Fruit fly (Drosophila melanogaster) whole organism, prepupa: Measurements from ENCODE around the gene Rev1.

ENCODE experiments used
- Blimp-1 ChIP-seq: fragments of 200-800 bp; sonication (Bioruptor generic); optimal IDR thresholded peaks from 3 replicates; lab custom pipeline; 2017; ENCODE audit warnings: missing biosample characterization, missing genetic modification characterization, mild to moderate bottlenecking, moderate library complexity, missing genetic modification reagents
- CG11762 ChIP-seq: fragments of 200-800 bp; sonication (Bioruptor generic); optimal IDR thresholded peaks from 3 replicates; lab custom pipeline; 2016; ENCODE audit warnings: missing biosample characterization, missing genetic modification characterization; ENCODE audit not compliant: insufficient read depth
- CG34406 ChIP-seq: fragments of 200-800 bp; sonication (Bioruptor generic); optimal IDR thresholded peaks from 3 replicates; lab custom pipeline; 2016; ENCODE audit warnings: missing biosample characterization, missing genetic modification characterization
- CG8632 ChIP-seq: fragments of 200-800 bp; sonication (Bioruptor generic); optimal IDR thresholded peaks from 3 replicates; lab custom pipeline; 2016; ENCODE audit warnings: missing biosample characterization, missing genetic modification characterization
- Gug ChIP-seq: fragments of 200-800 bp; sonication (Bioruptor generic); IDR thresholded peaks from 2 replicates; pipeline ENCODE4 v1.3.6; 2022; ENCODE audit warnings: missing biosample characterization, missing genetic modification characterization
- Hr39 ChIP-seq: fragments of 200-800 bp; sonication (Bioruptor generic); optimal IDR thresholded peaks from 2 replicates; lab custom pipeline; 2016; ENCODE audit warnings: missing biosample characterization, missing genetic modification characterization
- Smox ChIP-seq: fragments of 200-800 bp; sonication (Bioruptor generic); optimal IDR thresholded peaks from 3 replicates; lab custom pipeline; 2016; ENCODE audit warnings: missing biosample characterization, missing genetic modification characterization
- Sox15 ChIP-seq: fragments of 200-800 bp; sonication (Bioruptor generic); optimal IDR thresholded peaks from 3 replicates; lab custom pipeline; 2016; ENCODE audit warnings: missing biosample characterization, missing genetic modification characterization

DNA sequence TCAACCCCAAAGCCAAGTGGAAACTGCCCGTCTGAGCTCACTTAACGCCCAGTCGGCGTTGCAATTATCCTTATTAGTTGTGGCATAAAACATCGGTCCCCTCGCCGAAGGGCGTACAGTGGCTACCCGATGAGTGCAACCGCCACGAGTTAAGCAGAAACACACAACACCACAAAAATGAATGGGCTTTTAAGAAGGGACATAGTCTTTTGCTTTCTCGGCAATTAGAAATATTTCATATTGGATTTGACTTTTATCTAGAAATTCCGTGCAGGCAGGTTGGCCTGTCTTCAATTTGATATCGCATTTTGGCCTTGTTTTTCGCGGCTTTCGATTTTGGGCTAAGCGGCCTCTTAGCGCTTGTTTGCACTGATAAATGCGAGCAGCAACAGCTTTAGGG is 9.7 kb downstream of the Rev1 start:
- TF ChIP-seq Hr39 (GFP tag; lab: Kevin White, UChicago) (peak; percentile 88), Blimp-1 (GFP tag; lab: Kevin White, UChicago) (peak; percentile 63), Gug (GFP tag; lab: Robert Waterston, UW) (no peak), CG11762 (GFP tag; lab: Kevin White, UChicago) (peak; percentile 60), Sox15 (GFP tag; lab: Kevin White, UChicago) (peak; percentile 36), CG8632 (peak; percentile 49), Smox (GFP tag; lab: Kevin White, UChicago) (peak; percentile 81), CG34406 (GFP tag; lab: Kevin White, UChicago) (peak; percentile 47)
